Fruit fly (Drosophila melanogaster): Measurements from ENCODE around the gene armi.

dm6 chr3L:3437664-3438368 lies 23.3 kb upstream of the armi start:
- no peak for TF ChIP-seq Ets96B (tag; optimal IDR thresholded peaks at IDR 0.05)
- TF ChIP-seq CG6808 (GFP tag; optimal IDR thresholded peaks at IDR 0.05), result no peak
- no peak for TF ChIP-seq CG34406 (GFP tag; optimal IDR thresholded peaks at IDR 0.05)
- peak; percentile 35 for TF ChIP-seq fkh (GFP tag; optimal IDR thresholded peaks at IDR 0.05)
- TF ChIP-seq CG10631 (GFP tag; optimal IDR thresholded peaks at IDR 0.05), result no peak
- TF ChIP-seq OdsH (GFP tag; optimal IDR thresholded peaks at IDR 0.05), result no peak
- no peak for TF ChIP-seq net (GFP tag; optimal IDR thresholded peaks at IDR 0.05)
- TF ChIP-seq eg (GFP tag; IDR thresholded peaks at IDR 0.05), result no peak
